Worm (Caenorhabditis elegans) whole organism, young adult: ENCODE data around the gene nuaf-3.

Experiments
- B0019.2 ChIP-seq: fragments of 200-800 bp; sonication (Bioruptor generic); conservative IDR thresholded peaks from 2 replicates; pipeline ENCODE4 v1.3.6; 2022; ENCODE audit warnings: missing genetic modification reagents, missing genetic modification characterization, missing compliant biosample characterization
- B0261.1 ChIP-seq: sonication (generic microtip); optimal IDR thresholded peaks from 2 replicates; lab custom pipeline; 2016; ENCODE audit warnings: mild to moderate bottlenecking, missing genetic modification characterization, moderate library complexity, missing compliant biosample characterization
- B0336.3 ChIP-seq: fragments of 200-800 bp; sonication (Bioruptor generic); IDR thresholded peaks from 2 replicates; pipeline ENCODE4 v1.3.6; 2022; ENCODE audit warnings: missing genetic modification characterization, missing compliant biosample characterization
- F37B4.10 ChIP-seq: fragments of 200-800 bp; sonication (Bioruptor generic); IDR thresholded peaks from 2 replicates; pipeline ENCODE4 v1.3.6; 2022; ENCODE audit warnings: missing genetic modification characterization, missing compliant biosample characterization
- F49E8.2 ChIP-seq: sonication (generic microtip); optimal IDR thresholded peaks from 3 replicates; lab custom pipeline; 2017; ENCODE audit warnings: missing genetic modification characterization, mild to moderate bottlenecking, missing compliant biosample characterization, antibody characterized with exemption, moderate library complexity; ENCODE audit not compliant: insufficient read depth
- F57A8.1 ChIP-seq: fragments of 200-800 bp; sonication (Bioruptor generic); optimal IDR thresholded peaks from 2 replicates; lab custom pipeline; 2018; ENCODE audit warnings: mild to moderate bottlenecking, missing genetic modification characterization, moderate library complexity, missing compliant biosample characterization
- K11D2.4 ChIP-seq: fragments of 200-800 bp; sonication (Bioruptor generic); IDR thresholded peaks from 2 replicates; pipeline ENCODE4 v1.3.6; 2022; ENCODE audit warnings: missing genetic modification reagents, missing genetic modification characterization, missing compliant biosample characterization
- T07F8.4 ChIP-seq: sonication (generic microtip); optimal IDR thresholded peaks from 2 replicates; lab custom pipeline; 2016; ENCODE audit warnings: mild to moderate bottlenecking, missing genetic modification characterization, moderate library complexity, missing compliant biosample characterization
- Y95B8A.8 ChIP-seq: fragments of 200-800 bp; sonication (Bioruptor generic); IDR thresholded peaks from 2 replicates; pipeline ENCODE4 v1.3.6; 2022; ENCODE audit warnings: missing genetic modification reagents, missing genetic modification characterization, missing compliant biosample characterization
- ama-1 ChIP-seq, 3 experiments: fragments of 150-350 bp in 1 of 3; sonication (generic microtip) in 2 of 3; optimal IDR thresholded peaks; 2 replicates each; lab custom pipeline; 2014 to 2018; ENCODE audit warnings: missing biosample characterization in 2 of 3, missing genetic modification characterization in 2 of 3, missing genetic modification reagents in 2 of 3
- aptf-2 ChIP-seq: fragments of 200-800 bp; sonication (Bioruptor generic); conservative IDR thresholded peaks from 2 replicates; pipeline ENCODE4 v1.3.6; 2022; ENCODE audit warnings: missing genetic modification reagents, missing genetic modification characterization, missing compliant biosample characterization
- aptf-3 ChIP-seq: fragments of 200-800 bp; sonication (Bioruptor generic); IDR thresholded peaks from 2 replicates; pipeline ENCODE4 v1.3.6; 2022; ENCODE audit warnings: missing genetic modification characterization, missing compliant biosample characterization
- athp-1 ChIP-seq: sonication (generic microtip); optimal IDR thresholded peaks from 2 replicates; lab custom pipeline; 2017; ENCODE audit warnings: mild to moderate bottlenecking, missing genetic modification characterization, missing compliant biosample characterization
- attf-3 ChIP-seq: fragments of 200-800 bp; sonication (Bioruptor generic); conservative IDR thresholded peaks from 2 replicates; pipeline ENCODE4 v1.3.6; 2022; ENCODE audit warnings: missing genetic modification reagents, missing genetic modification characterization, missing compliant biosample characterization
- bed-1 ChIP-seq: fragments of 200-800 bp; sonication (Bioruptor generic); IDR thresholded peaks from 2 replicates; pipeline ENCODE4 v1.3.6; 2022; ENCODE audit warnings: missing genetic modification reagents, missing genetic modification characterization, missing compliant biosample characterization
- bed-2 ChIP-seq: fragments of 200-800 bp; sonication (Bioruptor generic); IDR thresholded peaks from 2 replicates; pipeline ENCODE4 v1.3.6; 2022; ENCODE audit warnings: missing genetic modification reagents, missing genetic modification characterization, missing compliant biosample characterization
- cebp-2 ChIP-seq: fragments of 200-800 bp; sonication (Bioruptor generic); IDR thresholded peaks from 2 replicates; pipeline ENCODE4 v1.3.6; 2022; ENCODE audit warnings: missing genetic modification characterization, missing compliant biosample characterization
- ceh-100 ChIP-seq: fragments of 200-800 bp; sonication (Bioruptor generic); IDR thresholded peaks from 2 replicates; pipeline ENCODE4 v1.3.6; 2022; ENCODE audit warnings: missing genetic modification reagents, missing genetic modification characterization, missing compliant biosample characterization
- ceh-40 ChIP-seq: fragments of 200-800 bp; sonication (Bioruptor generic); IDR thresholded peaks from 2 replicates; pipeline ENCODE4 v1.3.6; 2022; ENCODE audit warnings: missing genetic modification characterization, missing compliant biosample characterization
- egrh-3 ChIP-seq: fragments of 200-800 bp; sonication (Bioruptor generic); IDR thresholded peaks from 2 replicates; pipeline ENCODE4 v1.3.6; 2022; ENCODE audit warnings: missing genetic modification reagents, missing genetic modification characterization, missing compliant biosample characterization
- fkh-3 ChIP-seq: sonication (generic microtip); optimal IDR thresholded peaks from 2 replicates; lab custom pipeline; 2016; ENCODE audit warnings: mild to moderate bottlenecking, missing genetic modification characterization, missing compliant biosample characterization
- hmg-20 ChIP-seq: fragments of 200-800 bp; sonication (Bioruptor generic); IDR thresholded peaks from 2 replicates; pipeline ENCODE4 v1.3.6; 2022; ENCODE audit warnings: missing genetic modification reagents, missing genetic modification characterization, missing compliant biosample characterization
- hsf-1 ChIP-seq: fragments of 200-800 bp; sonication (Bioruptor generic); IDR thresholded peaks from 2 replicates; pipeline ENCODE4 v1.3.6; 2022; ENCODE audit warnings: missing genetic modification reagents, missing genetic modification characterization, missing compliant biosample characterization
- lag-1 ChIP-seq: fragments of 200-800 bp; sonication (Bioruptor generic); IDR thresholded peaks from 2 replicates; pipeline ENCODE4 v1.3.6; 2022; ENCODE audit warnings: missing genetic modification reagents, missing genetic modification characterization, missing compliant biosample characterization
- lin-26 ChIP-seq: fragments of 200-800 bp; sonication (Bioruptor generic); IDR thresholded peaks from 2 replicates; pipeline ENCODE4 v1.3.6; 2022; ENCODE audit warnings: missing genetic modification reagents, missing genetic modification characterization, missing compliant biosample characterization
- lin-40 ChIP-seq: sonication (generic microtip); optimal IDR thresholded peaks from 2 replicates; lab custom pipeline; 2016; ENCODE audit warnings: missing genetic modification characterization, mild to moderate bottlenecking, missing compliant biosample characterization, missing genotype, missing genetic modification reagents
- lsy-27 ChIP-seq: sonication (generic microtip); optimal IDR thresholded peaks from 2 replicates; lab custom pipeline; 2017; ENCODE audit warnings: missing genetic modification characterization, mild to moderate bottlenecking, missing compliant biosample characterization, antibody characterized with exemption, missing genotype, borderline replicate concordance; ENCODE audit not compliant: insufficient read depth
- mel-28 ChIP-seq: sonication (generic microtip); optimal IDR thresholded peaks from 2 replicates; lab custom pipeline; 2016; ENCODE audit warnings: borderline replicate concordance, mild to moderate bottlenecking, missing genetic modification characterization, missing compliant biosample characterization
- nhr-27 ChIP-seq: fragments of 200-800 bp; sonication (Bioruptor generic); optimal IDR thresholded peaks from 2 replicates; lab custom pipeline; 2018; ENCODE audit warnings: mild to moderate bottlenecking, missing genetic modification characterization, moderate library complexity, missing compliant biosample characterization
- nhr-80 ChIP-seq: sonication (generic microtip); optimal IDR thresholded peaks from 2 replicates; lab custom pipeline; 2016; ENCODE audit warnings: missing genetic modification characterization, missing compliant biosample characterization
- pbrm-1 ChIP-seq: fragments of 200-800 bp; sonication (Bioruptor generic); IDR thresholded peaks from 2 replicates; pipeline ENCODE4 v1.3.6; 2022; ENCODE audit warnings: missing genetic modification reagents, missing genetic modification characterization, missing compliant biosample characterization
- pha-4 ChIP-seq: fragments of 150-350 bp; sonication (generic microtip); optimal IDR thresholded peaks from 2 replicates; lab custom pipeline; 2014; ENCODE audit warnings: missing biosample characterization, missing genetic modification reagents, missing genetic modification characterization
- snpc-1.3 ChIP-seq: sonication (generic microtip); optimal IDR thresholded peaks from 2 replicates; lab custom pipeline; 2017; ENCODE audit warnings: missing genetic modification characterization, mild to moderate bottlenecking, missing compliant biosample characterization, antibody characterized with exemption, moderate library complexity, missing genotype, missing genetic modification reagents; ENCODE audit not compliant: insufficient read depth
- snpc-4 ChIP-seq, 5 experiments: fragments of 150-350 bp in 1 of 5; sonication (generic microtip) in 4 of 5; optimal IDR thresholded peaks; 2 replicates each; lab custom pipeline; 2014 to 2018; ENCODE audit warnings: missing genetic modification characterization in 5 of 5, missing biosample characterization in 3 of 5, antibody characterized with exemption in 2 of 5, mild to moderate bottlenecking in 2 of 5, missing compliant biosample characterization in 2 of 5, missing genotype in 2 of 5, moderate library complexity in 2 of 5, missing genetic modification reagents in 1 of 5
- somi-1 ChIP-seq: fragments of 200-800 bp; sonication (Bioruptor generic); optimal IDR thresholded peaks from 2 replicates; lab custom pipeline; 2018; ENCODE audit warnings: mild to moderate bottlenecking, missing genetic modification characterization, missing compliant biosample characterization
- sptf-2 ChIP-seq: fragments of 200-800 bp; sonication (Bioruptor generic); optimal IDR thresholded peaks from 2 replicates; lab custom pipeline; 2018; ENCODE audit warnings: mild to moderate bottlenecking, missing genetic modification characterization, missing compliant biosample characterization
- tbp1 ChIP-seq: fragments of 200-800 bp; sonication (Bioruptor generic); optimal IDR thresholded peaks from 2 replicates; lab custom pipeline; 2018; ENCODE audit warnings: mild to moderate bottlenecking, missing genetic modification characterization, missing compliant biosample characterization
- ztf-26 ChIP-seq: sonication (generic microtip); optimal IDR thresholded peaks from 2 replicates; lab custom pipeline; 2017; ENCODE audit warnings: missing genetic modification characterization, missing compliant biosample characterization

Gene nuaf-3

ce11 chrIV:11160707-11161106, 23.4 kb upstream of the nuaf-3 start, which contains the start of gene C08F8.15:
Gene C08F8.15, minus strand, starts transcription at chrIV:11160807.
- TF ChIP-seq nhr-27, result no peak
- no peak for TF ChIP-seq lin-26
- TF ChIP-seq K11D2.4 (GFP tag; lab: Robert Waterston, UW), result no peak
- TF ChIP-seq B0336.3 (GFP tag; lab: Robert Waterston, UW), result no peak
- TF ChIP-seq lsy-27 (tag; lab: Kevin White, UChicago), result no peak
- no peak for TF ChIP-seq pha-4
- no peak for TF ChIP-seq lin-40
- no peak for TF ChIP-seq pbrm-1 (GFP tag; lab: Robert Waterston, UW)
- no peak for TF ChIP-seq ceh-100 (GFP tag; lab: Robert Waterston, UW)
- no peak for TF ChIP-seq B0019.2 (GFP tag; lab: Robert Waterston, UW)
- no peak for TF ChIP-seq nhr-80 (tag; lab: Kevin White, UChicago)
- TF ChIP-seq aptf-3 (GFP tag; lab: Robert Waterston, UW), result no peak
- no peak for TF ChIP-seq F37B4.10
- no peak for TF ChIP-seq athp-1 (tag; lab: Kevin White, UChicago)
- TF ChIP-seq ceh-40 (GFP tag; lab: Robert Waterston, UW), result no peak
- TF ChIP-seq mel-28, result no peak
- no peak for TF ChIP-seq hsf-1 (GFP tag; lab: Robert Waterston, UW)

ce11 chrIV:11162451-11162850, 21.6 kb upstream of the nuaf-3 start, which contains the start of gene fbxb-9:
Gene fbxb-9, minus strand, starts transcription at chrIV:11162551.
- TF ChIP-seq Y95B8A.8, result no peak
- no peak for TF ChIP-seq ceh-100 (GFP tag; lab: Robert Waterston, UW)
- no peak for TF ChIP-seq ceh-40 (GFP tag; lab: Robert Waterston, UW)
- no peak for TF ChIP-seq tbp1 (GFP tag; lab: Kevin White, UChicago)
- no peak for TF ChIP-seq sptf-2 (GFP tag; lab: Kevin White, UChicago)
- TF ChIP-seq bed-1 (GFP tag; lab: Robert Waterston, UW), result no peak
- no peak for TF ChIP-seq B0261.1 (tag; lab: Kevin White, UChicago)
- no peak for TF ChIP-seq ama-1 (optimal IDR thresholded peaks at IDR 0.05; lab: Kevin White, UChicago)
- TF ChIP-seq ama-1 (GFP tag; optimal IDR thresholded peaks at IDR 0.05; lab: Kevin White, UChicago), result no peak
- TF ChIP-seq, all 124 proteins: peak for 0

- TF ChIP-seq egrh-3 (no peak), fkh-3 (tag; lab: Kevin White, UChicago) (no peak), lin-26 (no peak), lag-1 (GFP tag; lab: Robert Waterston, UW) (0 out of 2 replicates have a peak, but pooled peaks have one; percentile 44), F49E8.2 (tag; lab: Kevin White, UChicago) (no peak), attf-3 (GFP tag; lab: Robert Waterston, UW) (no peak), aptf-2 (GFP tag; lab: Robert Waterston, UW) (no peak)
These were observed 19.3 kb upstream of the nuaf-3 start, which contains the start of gene C08F8.6 for ce11 chrIV:11164831-11165230. Gene C08F8.6, minus strand, starts transcription at chrIV:11164931.

ce11 chrIV:11169652-11170051, 14.4 kb upstream of the nuaf-3 start, which contains the start of gene nhr-67:
Gene nhr-67, plus strand, starts transcription at chrIV:11169748.
- TF ChIP-seq hmg-20 (no peak), F57A8.1 (GFP tag; lab: Kevin White, UChicago) (no peak), cebp-2 (GFP tag; lab: Robert Waterston, UW) (no peak), somi-1 (no peak), ztf-26 (no peak), snpc-1.3 (tag; lab: Kevin White, UChicago) (no peak), snpc-4 (GFP tag; optimal IDR thresholded peaks at IDR 0.05; lab: Kevin White, UChicago) (no peak), snpc-4 (tag; optimal IDR thresholded peaks at IDR 0.05; lab: Kevin White, UChicago) (no peak), bed-2 (GFP tag; lab: Robert Waterston, UW) (no peak), T07F8.4 (tag; lab: Kevin White, UChicago) (no peak), hsf-1 (GFP tag; lab: Robert Waterston, UW) (no peak)
